Worm (Caenorhabditis elegans): ENCODE measurements around the gene C54D10.4.

Gene C54D10.4

ce11 chrV:12449902-12450301, 29.2 kb upstream of the C54D10.4 start, which contains the start of gene C54D10.10:
Gene C54D10.10, minus strand, starts transcription at chrV:12450002.
- TF ChIP-seq daf-12 (tag; optimal IDR thresholded peaks at IDR 0.05) (no peak), ceh-82 (tag; optimal IDR thresholded peaks at IDR 0.05) (no peak), nhr-23 (tag; optimal IDR thresholded peaks at IDR 0.05) (no peak), lsy-12 (tag; optimal IDR thresholded peaks at IDR 0.05) (no peak), hmg-11 (tag; optimal IDR thresholded peaks at IDR 0.05) (no peak), nfya-1 (tag; optimal IDR thresholded peaks at IDR 0.05; ENCODE audit: insufficient read depth) (no peak), fkh-10 (GFP tag; optimal IDR thresholded peaks at IDR 0.05) (no peak), mml-1 (tag; optimal IDR thresholded peaks at IDR 0.05) (no peak), mdl-1 (tag; optimal IDR thresholded peaks at IDR 0.05) (no peak), ama-1 (optimal IDR thresholded peaks at IDR 0.05) (no peak), lin-15B (tag; optimal IDR thresholded peaks at IDR 0.05) (no peak)

ce11 chrV:12446895-12447294, 26.2 kb upstream of the C54D10.4 start, which contains the start of the genes pals-38 and C54D10.9:
Gene pals-38, minus strand, starts transcription at chrV:12446995.
Gene C54D10.9, plus strand, starts transcription at chrV:12447153.
- TF ChIP-seq ZK546.5 (tag; optimal IDR thresholded peaks at IDR 0.05) (no peak), fkh-10 (GFP tag; optimal IDR thresholded peaks at IDR 0.05) (no peak), zag-1 (tag; optimal IDR thresholded peaks at IDR 0.05) (no peak), nhr-237 (tag; optimal IDR thresholded peaks at IDR 0.05) (no peak), jun-1 (tag; optimal IDR thresholded peaks at IDR 0.05) (no peak), nhr-11 (tag; optimal IDR thresholded peaks at IDR 0.05) (no peak), nhr-25 (tag; optimal IDR thresholded peaks at IDR 0.05) (no peak)

ce11 chrV:12443754-12444153, 23.0 kb upstream of the C54D10.4 start, which contains the start of gene pals-39:
Gene pals-39, minus strand, starts transcription at chrV:12443854.
- TF ChIP-seq pqm-1 (tag; optimal IDR thresholded peaks at IDR 0.05), result peak; percentile 30
- peak; percentile 39 for TF ChIP-seq pha-4 (tag; optimal IDR thresholded peaks at IDR 0.05)
- TF ChIP-seq tbx-2 (tag; optimal IDR thresholded peaks at IDR 0.05), result no peak

- TF ChIP-seq elt-2 (tag; optimal IDR thresholded peaks at IDR 0.05), result no peak
- TF ChIP-seq nhr-237 (tag; optimal IDR thresholded peaks at IDR 0.05), result no peak
- TF ChIP-seq nhr-77 (tag; optimal IDR thresholded peaks at IDR 0.05), result no peak
- no peak for TF ChIP-seq tbx-2 (tag; optimal IDR thresholded peaks at IDR 0.05)
- TF ChIP-seq aly-2 (tag; optimal IDR thresholded peaks at IDR 0.05), result no peak
- TF ChIP-seq fkh-10 (GFP tag; optimal IDR thresholded peaks at IDR 0.05), result no peak
- TF ChIP-seq zag-1 (tag; optimal IDR thresholded peaks at IDR 0.05), result no peak
- no peak for TF ChIP-seq ztf-4 (tag; optimal IDR thresholded peaks at IDR 0.05)
- no peak for TF ChIP-seq ceh-9 (tag; optimal IDR thresholded peaks at IDR 0.05)
- TF ChIP-seq eor-1 (tag; optimal IDR thresholded peaks at IDR 0.05), result no peak
- no peak for TF ChIP-seq nfya-1 (tag; optimal IDR thresholded peaks at IDR 0.05; ENCODE audit: insufficient read depth)
- TF ChIP-seq ztf-11 (tag; optimal IDR thresholded peaks at IDR 0.05), result no peak
- TF ChIP-seq nhr-76 (tag; optimal IDR thresholded peaks at IDR 0.05), result no peak
- no peak for TF ChIP-seq pha-4 (tag; optimal IDR thresholded peaks at IDR 0.05)
Measured at ce11 chrV:12441420-12441819, 20.7 kb upstream of the C54D10.4 start, which contains the start of gene pals-37. Gene pals-37, minus strand, starts transcription at chrV:12441520.

ce11 chrV:12433717-12434116, 13.0 kb upstream of the C54D10.4 start, which contains the start of gene srh-25:
Gene srh-25, minus strand, starts transcription at chrV:12433817.
- TF ChIP-seq nhr-28 (tag; optimal IDR thresholded peaks at IDR 0.05) (no peak), unc-39 (tag; optimal IDR thresholded peaks at IDR 0.05) (no peak), pha-4 (tag; optimal IDR thresholded peaks at IDR 0.05) (no peak), tbx-2 (tag; optimal IDR thresholded peaks at IDR 0.05) (no peak), mdl-1 (tag; optimal IDR thresholded peaks at IDR 0.05) (no peak), elt-2 (tag; optimal IDR thresholded peaks at IDR 0.05) (no peak), nhr-43 (tag; optimal IDR thresholded peaks at IDR 0.05; ENCODE audit: poor library complexity, severe bottlenecking) (no peak), ztf-11 (tag; optimal IDR thresholded peaks at IDR 0.05) (no peak), ZK546.5 (tag; optimal IDR thresholded peaks at IDR 0.05) (no peak), daf-12 (tag; optimal IDR thresholded peaks at IDR 0.05) (no peak), nhr-76 (tag; optimal IDR thresholded peaks at IDR 0.05) (no peak), sea-2 (GFP tag; optimal IDR thresholded peaks at IDR 0.05) (no peak), R02D3.7 (tag; optimal IDR thresholded peaks at IDR 0.05) (no peak), egl-5 (tag; optimal IDR thresholded peaks at IDR 0.05) (no peak), jun-1 (tag; optimal IDR thresholded peaks at IDR 0.05) (no peak), pqm-1 (tag; optimal IDR thresholded peaks at IDR 0.05) (no peak), elt-3 (tag; optimal IDR thresholded peaks at IDR 0.05) (no peak)

Measured in whole organism, L3 larva.